Fruit fly (Drosophila melanogaster) whole organism, adult: Measurements from ENCODE around the gene RpL7.

Experiments
- CG11617 ChIP-seq: fragments of 200-800 bp; sonication (Bioruptor generic); optimal IDR thresholded peaks from 2 replicates; lab custom pipeline; 2017; ENCODE audit warnings: mild to moderate bottlenecking, missing biosample characterization, missing genetic modification reagents, missing genetic modification characterization
- CG14711 ChIP-seq: fragments of 200-800 bp; sonication (Bioruptor generic); optimal IDR thresholded peaks from 2 replicates; lab custom pipeline; 2018; ENCODE audit warnings: missing biosample characterization, mild to moderate bottlenecking, missing genetic modification characterization, moderate library complexity
- CG1620 ChIP-seq: fragments of 200-800 bp; sonication (Bioruptor generic); optimal IDR thresholded peaks from 2 replicates; lab custom pipeline; 2016; ENCODE audit warnings: missing biosample characterization, missing genetic modification characterization
- CG33017 ChIP-seq: fragments of 200-800 bp; sonication (Bioruptor generic); optimal IDR thresholded peaks from 2 replicates; lab custom pipeline; 2018; ENCODE audit warnings: missing biosample characterization, mild to moderate bottlenecking, missing genetic modification characterization, moderate library complexity
- CG7101 ChIP-seq: fragments of 200-800 bp; sonication (Bioruptor generic); optimal IDR thresholded peaks from 2 replicates; lab custom pipeline; 2018; ENCODE audit warnings: missing biosample characterization, mild to moderate bottlenecking, missing genetic modification characterization, moderate library complexity
- Clk ChIP-seq: fragments of 200-800 bp; sonication (Bioruptor generic); optimal IDR thresholded peaks from 2 replicates; lab custom pipeline; 2017; ENCODE audit warnings: missing biosample characterization, missing genetic modification characterization
- Crg-1 ChIP-seq: fragments of 200-800 bp; sonication (Bioruptor generic); optimal IDR thresholded peaks from 2 replicates; lab custom pipeline; 2016; ENCODE audit warnings: missing biosample characterization, missing genetic modification characterization
- Hr96 ChIP-seq: fragments of 200-800 bp; sonication (Bioruptor generic); optimal IDR thresholded peaks from 2 replicates; lab custom pipeline; 2016; ENCODE audit warnings: missing biosample characterization, missing genetic modification characterization
- cnc ChIP-seq, 2 experiments: fragments of >200 bp; optimal IDR thresholded peaks; 2 replicates each; lab custom pipeline; 2017
- kay ChIP-seq: fragments of 200-800 bp; sonication (Bioruptor generic); peaks from one replicate; lab custom pipeline; 2016; ENCODE audit warnings: missing biosample characterization, missing genetic modification characterization, borderline replicate concordance

- TF ChIP-seq CG14711 (tag; lab: Kevin White, UChicago) (no peak), CG11617 (no peak), Clk (GFP tag; lab: Kevin White, UChicago) (no peak), cnc (optimal IDR thresholded peaks at IDR 0.05; lab: Kevin White, UChicago) (no peak), CG7101 (no peak), Crg-1 (GFP tag; lab: Kevin White, UChicago) (no peak), CG1620 (GFP tag; lab: Kevin White, UChicago) (no peak), kay (no peak), Hr96 (no peak), CG33017 (tag; lab: Kevin White, UChicago) (no peak)
Measured at dm6 chr2L:10198911-10199310, 1.9 kb upstream of the RpL7 start, which contains the start of gene Sur.
